Worm (Caenorhabditis elegans) whole organism, L2 larva: ENCODE data around the gene hira-1.

Source experiments
- ceh-82 ChIP-seq: fragments of 150-350 bp; optimal IDR thresholded peaks from 2 replicates; lab custom pipeline; 2014; ENCODE audit warnings: missing biosample characterization, missing genetic modification characterization
- elt-3 ChIP-seq: sonication (generic microtip); optimal IDR thresholded peaks from 2 replicates; lab custom pipeline; 2017; ENCODE audit warnings: missing biosample characterization, missing genetic modification characterization
- fos-1 ChIP-seq: fragments of 150-350 bp; optimal IDR thresholded peaks from 2 replicates; lab custom pipeline; 2014; ENCODE audit warnings: missing biosample characterization, missing genetic modification characterization
- gmeb-1 ChIP-seq: fragments of 150-350 bp; optimal IDR thresholded peaks from 2 replicates; lab custom pipeline; 2014; ENCODE audit warnings: missing biosample characterization, missing genetic modification characterization
- lin-39 ChIP-seq: fragments of 150-350 bp; optimal IDR thresholded peaks from 2 replicates; lab custom pipeline; 2014; ENCODE audit warnings: missing biosample characterization, missing genetic modification reagents, missing genetic modification characterization
- lsy-2 ChIP-seq, 2 experiments: fragments of 150-350 bp in 1 of 2; sonication (generic microtip) in 1 of 2; optimal IDR thresholded peaks; 2 replicates each; lab custom pipeline; 2014 to 2017; ENCODE audit warnings: missing biosample characterization in 2 of 2, missing genetic modification characterization in 2 of 2
- nhr-11 ChIP-seq: fragments of 150-350 bp; optimal IDR thresholded peaks from 2 replicates; lab custom pipeline; 2014; ENCODE audit warnings: missing biosample characterization, missing genetic modification characterization
- nhr-12 ChIP-seq: fragments of 150-350 bp; optimal IDR thresholded peaks from 2 replicates; lab custom pipeline; 2014; ENCODE audit warnings: missing biosample characterization, missing genetic modification characterization
- nhr-23 ChIP-seq: fragments of 150-350 bp; optimal IDR thresholded peaks from 2 replicates; lab custom pipeline; 2014; ENCODE audit warnings: missing biosample characterization, missing genetic modification reagents, missing genetic modification characterization
- peb-1 ChIP-seq: fragments of 150-350 bp; optimal IDR thresholded peaks from 2 replicates; lab custom pipeline; 2014; ENCODE audit warnings: missing biosample characterization, missing genetic modification characterization
- snpc-4 ChIP-seq: fragments of 150-350 bp; optimal IDR thresholded peaks from 2 replicates; lab custom pipeline; 2014; ENCODE audit warnings: missing biosample characterization, missing genetic modification characterization
- zag-1 ChIP-seq: fragments of 150-350 bp; optimal IDR thresholded peaks from 2 replicates; lab custom pipeline; 2014; ENCODE audit warnings: missing biosample characterization, missing genetic modification characterization
- ztf-11 ChIP-seq: sonication (generic microtip); optimal IDR thresholded peaks from 2 replicates; lab custom pipeline; 2017; ENCODE audit warnings: missing biosample characterization, missing genetic modification characterization

- TF ChIP-seq snpc-4 (tag; lab: Kevin White, UChicago): no peak
- no peak for TF ChIP-seq ztf-11
- no peak for TF ChIP-seq zag-1 (tag; lab: Kevin White, UChicago)
- TF ChIP-seq gmeb-1 (tag; lab: Kevin White, UChicago): peak; percentile 58
- no peak for TF ChIP-seq lin-39 (tag; lab: Kevin White, UChicago)
- no peak for TF ChIP-seq nhr-11
- no peak for TF ChIP-seq peb-1 (tag; lab: Kevin White, UChicago)
- no peak for TF ChIP-seq elt-3 (tag; lab: Kevin White, UChicago)
- TF ChIP-seq ceh-82 (tag; lab: Kevin White, UChicago): no peak
- TF ChIP-seq nhr-12 (tag; lab: Kevin White, UChicago): no peak
- TF ChIP-seq nhr-23 (tag; lab: Kevin White, UChicago): no peak
- peak in 1 of 2 experiments; percentile 28 for TF ChIP-seq lsy-2 (tag; optimal IDR thresholded peaks at IDR 0.05; lab: Kevin White, UChicago)
- peak; percentile 97 for TF ChIP-seq fos-1 (tag; lab: Kevin White, UChicago)
Observed at ce11 chrIII:5201267-5201666, 10.3 kb downstream of the hira-1 start.
